Worm (Caenorhabditis elegans) whole organism, young adult: ENCODE data around the gene C49C8.3.

Experiments used
- B0019.2 ChIP-seq: fragments of 200-800 bp; sonication (Bioruptor generic); conservative IDR thresholded peaks from 2 replicates; pipeline ENCODE4 v1.3.6; 2022; ENCODE audit warnings: missing genetic modification reagents, missing genetic modification characterization, missing compliant biosample characterization
- C06A6.2 ChIP-seq: fragments of 200-800 bp; sonication (Bioruptor generic); conservative IDR thresholded peaks from 2 replicates; pipeline ENCODE4 v1.3.6; 2022; ENCODE audit warnings: missing genetic modification characterization, missing compliant biosample characterization
- T07F8.4 ChIP-seq: sonication (generic microtip); optimal IDR thresholded peaks from 2 replicates; lab custom pipeline; 2016; ENCODE audit warnings: mild to moderate bottlenecking, missing genetic modification characterization, moderate library complexity, missing compliant biosample characterization
- T26A5.8 ChIP-seq: sonication (generic microtip); optimal IDR thresholded peaks from 2 replicates; lab custom pipeline; 2016; ENCODE audit warnings: missing genetic modification characterization, missing compliant biosample characterization
- Y56A3A.18 ChIP-seq: fragments of 200-800 bp; sonication (Bioruptor generic); IDR thresholded peaks from 2 replicates; pipeline ENCODE4 v1.3.6; 2022; ENCODE audit warnings: missing genetic modification reagents, missing genetic modification characterization, missing compliant biosample characterization
- ama-1 ChIP-seq, 3 experiments: fragments of 150-350 bp in 1 of 3; sonication (generic microtip) in 2 of 3; optimal IDR thresholded peaks; 2 replicates each; lab custom pipeline; 2014 to 2018; ENCODE audit warnings: missing biosample characterization in 2 of 3, missing genetic modification characterization in 2 of 3, missing genetic modification reagents in 2 of 3
- attf-3 ChIP-seq: fragments of 200-800 bp; sonication (Bioruptor generic); conservative IDR thresholded peaks from 2 replicates; pipeline ENCODE4 v1.3.6; 2022; ENCODE audit warnings: missing genetic modification reagents, missing genetic modification characterization, missing compliant biosample characterization
- attf-5 ChIP-seq: fragments of 200-800 bp; sonication (Bioruptor generic); optimal IDR thresholded peaks from 2 replicates; lab custom pipeline; 2018; ENCODE audit warnings: mild to moderate bottlenecking, missing genetic modification characterization, missing compliant biosample characterization
- bed-1 ChIP-seq: fragments of 200-800 bp; sonication (Bioruptor generic); IDR thresholded peaks from 2 replicates; pipeline ENCODE4 v1.3.6; 2022; ENCODE audit warnings: missing genetic modification reagents, missing genetic modification characterization, missing compliant biosample characterization
- cebp-1 ChIP-seq, 2 experiments: fragments of 200-800 bp in 1 of 2; sonication (Bioruptor generic) in 1 of 2; sonication (generic microtip) in 1 of 2; IDR thresholded peaks in 1 of 2; optimal IDR thresholded peaks in 1 of 2; 2 replicates each; pipeline versions ENCODE4 v1.3.6 to Lab custom; 2017 to 2022; ENCODE audit warnings: missing compliant biosample characterization in 2 of 2, missing genetic modification characterization in 2 of 2, mild to moderate bottlenecking in 1 of 2, missing genetic modification reagents in 1 of 2, moderate library complexity in 1 of 2
- dox-1 ChIP-seq: fragments of 200-800 bp; sonication (Bioruptor generic); IDR thresholded peaks from 2 replicates; pipeline ENCODE4 v1.3.6; 2022; ENCODE audit warnings: missing genetic modification reagents, missing genetic modification characterization, missing compliant biosample characterization
- egrh-3 ChIP-seq: fragments of 200-800 bp; sonication (Bioruptor generic); IDR thresholded peaks from 2 replicates; pipeline ENCODE4 v1.3.6; 2022; ENCODE audit warnings: missing genetic modification reagents, missing genetic modification characterization, missing compliant biosample characterization
- ekl-4 ChIP-seq: fragments of 200-800 bp; sonication (Bioruptor generic); IDR thresholded peaks from 2 replicates; pipeline ENCODE4 v1.3.6; 2022; ENCODE audit warnings: missing genetic modification reagents, missing genetic modification characterization, missing compliant biosample characterization
- fkh-3 ChIP-seq: sonication (generic microtip); optimal IDR thresholded peaks from 2 replicates; lab custom pipeline; 2016; ENCODE audit warnings: mild to moderate bottlenecking, missing genetic modification characterization, missing compliant biosample characterization
- gei-17 ChIP-seq: fragments of 200-800 bp; sonication (Bioruptor generic); optimal IDR thresholded peaks from 2 replicates; lab custom pipeline; 2018; ENCODE audit warnings: mild to moderate bottlenecking, missing genetic modification characterization, missing compliant biosample characterization
- him-1 ChIP-seq: sonication (generic microtip); optimal IDR thresholded peaks from 2 replicates; lab custom pipeline; 2016; ENCODE audit warnings: missing genotype, missing genetic modification reagents, missing genetic modification characterization, missing compliant biosample characterization
- hlh-12 ChIP-seq: sonication (generic microtip); optimal IDR thresholded peaks from 2 replicates; lab custom pipeline; 2016; ENCODE audit warnings: missing genetic modification characterization, missing compliant biosample characterization
- let-526 ChIP-seq: fragments of 200-800 bp; sonication (Bioruptor generic); IDR thresholded peaks from 2 replicates; pipeline ENCODE4 v1.3.6; 2022; ENCODE audit warnings: missing genetic modification reagents, missing genetic modification characterization, missing compliant biosample characterization
- let-607 ChIP-seq, 2 experiments: fragments of 200-800 bp in 1 of 2; sonication (Bioruptor generic) in 1 of 2; sonication (generic microtip) in 1 of 2; optimal IDR thresholded peaks; 2 replicates each; lab custom pipeline; 2016 to 2018; ENCODE audit warnings: mild to moderate bottlenecking in 2 of 2, missing compliant biosample characterization in 2 of 2, missing genetic modification characterization in 2 of 2, moderate library complexity in 2 of 2, missing genotype in 1 of 2
- lin-35 ChIP-seq, 3 experiments: fragments of 150-350 bp in 2 of 3; sonication (generic microtip) in 1 of 3; optimal IDR thresholded peaks; 2 replicates each; lab custom pipeline; 2014 to 2018; ENCODE audit warnings: missing biosample characterization in 3 of 3, missing genetic modification characterization in 3 of 3, missing genetic modification reagents in 3 of 3
- lin-40 ChIP-seq: sonication (generic microtip); optimal IDR thresholded peaks from 2 replicates; lab custom pipeline; 2016; ENCODE audit warnings: missing genetic modification characterization, mild to moderate bottlenecking, missing compliant biosample characterization, missing genotype, missing genetic modification reagents
- madf-6 ChIP-seq: fragments of 200-800 bp; sonication (Bioruptor generic); IDR thresholded peaks from 2 replicates; pipeline ENCODE4 v1.3.6; 2022; ENCODE audit warnings: missing genetic modification reagents, missing genetic modification characterization, missing compliant biosample characterization
- mel-28 ChIP-seq: sonication (generic microtip); optimal IDR thresholded peaks from 2 replicates; lab custom pipeline; 2016; ENCODE audit warnings: borderline replicate concordance, mild to moderate bottlenecking, missing genetic modification characterization, missing compliant biosample characterization
- nhr-179 ChIP-seq: sonication (generic microtip); optimal IDR thresholded peaks from 2 replicates; lab custom pipeline; 2016; ENCODE audit warnings: mild to moderate bottlenecking, missing genetic modification characterization, missing compliant biosample characterization
- pbrm-1 ChIP-seq: fragments of 200-800 bp; sonication (Bioruptor generic); IDR thresholded peaks from 2 replicates; pipeline ENCODE4 v1.3.6; 2022; ENCODE audit warnings: missing genetic modification reagents, missing genetic modification characterization, missing compliant biosample characterization
- rec-8 ChIP-seq, 2 experiments: sonication (generic microtip); optimal IDR thresholded peaks; 2 replicates each; lab custom pipeline; 2016; ENCODE audit warnings: mild to moderate bottlenecking in 2 of 2, missing genetic modification characterization in 2 of 2, missing genetic modification reagents in 2 of 2, missing genotype in 2 of 2, missing biosample characterization in 1 of 2, missing compliant biosample characterization in 1 of 2, moderate library complexity in 1 of 2
- repo-1 ChIP-seq: sonication (generic microtip); optimal IDR thresholded peaks from 2 replicates; lab custom pipeline; 2017; ENCODE audit warnings: mild to moderate bottlenecking, missing genetic modification characterization, missing compliant biosample characterization
- tbp1 ChIP-seq: fragments of 200-800 bp; sonication (Bioruptor generic); optimal IDR thresholded peaks from 2 replicates; lab custom pipeline; 2018; ENCODE audit warnings: mild to moderate bottlenecking, missing genetic modification characterization, missing compliant biosample characterization
- tlf-1 ChIP-seq: fragments of 200-800 bp; sonication (Bioruptor generic); optimal IDR thresholded peaks from 2 replicates; lab custom pipeline; 2018; ENCODE audit warnings: mild to moderate bottlenecking, missing genetic modification characterization, missing compliant biosample characterization
- ztf-25 ChIP-seq: fragments of 200-800 bp; sonication (Bioruptor generic); IDR thresholded peaks from 2 replicates; pipeline ENCODE4 v1.3.6; 2022; ENCODE audit warnings: missing genetic modification reagents, missing genetic modification characterization, missing compliant biosample characterization
- ztf-26 ChIP-seq: sonication (generic microtip); optimal IDR thresholded peaks from 2 replicates; lab custom pipeline; 2017; ENCODE audit warnings: missing genetic modification characterization, missing compliant biosample characterization

The C49C8.3 gene

DNA sequence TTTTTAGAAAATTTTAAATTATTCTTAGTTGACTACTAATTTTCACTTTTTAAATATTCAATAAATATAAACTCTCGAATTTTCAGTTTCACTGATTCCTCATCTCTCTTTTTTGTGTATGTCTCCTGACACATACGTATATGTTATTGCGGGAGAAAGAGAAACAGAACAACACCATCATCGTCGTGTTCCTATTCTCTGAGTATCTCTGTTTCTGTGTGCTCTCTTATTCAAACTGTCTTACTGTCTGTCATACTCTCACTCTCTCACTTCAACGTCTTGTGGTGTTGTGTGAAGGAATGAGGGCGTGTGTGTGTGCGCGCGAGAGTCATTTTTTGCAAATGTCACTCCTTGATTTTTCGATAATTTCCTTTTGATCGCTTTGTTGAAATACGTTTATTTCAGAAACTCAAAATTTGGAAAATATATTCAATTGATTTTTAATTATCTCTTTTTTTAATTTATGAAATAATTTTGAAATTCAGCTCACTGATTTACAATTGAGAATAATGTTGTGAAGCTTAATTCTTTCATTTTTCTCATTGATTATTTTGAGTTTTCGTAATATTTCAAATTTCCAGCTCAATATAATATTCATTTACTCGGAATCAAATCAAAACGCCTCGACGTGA is 24.3 kb upstream of the C49C8.3 start, which contains the start of gene lin-49 (continued):
- TF ChIP-seq lin-35 (GFP tag; optimal IDR thresholded peaks at IDR 0.05; lab: Kevin White, UChicago) (no peak), let-607 (tag; optimal IDR thresholded peaks at IDR 0.05; lab: Kevin White, UChicago) (peak in 1 of 2 experiments; percentile 14), C06A6.2 (GFP tag; lab: Robert Waterston, UW) (0 out of 2 replicates have a peak, but pooled peaks have one; percentile 11), attf-3 (GFP tag; lab: Robert Waterston, UW) (no peak), bed-1 (GFP tag; lab: Robert Waterston, UW) (no peak), gei-17 (GFP tag; lab: Kevin White, UChicago) (no peak), him-1 (tag; lab: Kevin White, UChicago) (no peak), tlf-1 (GFP tag; lab: Kevin White, UChicago) (no peak), dox-1 (GFP tag; lab: Robert Waterston, UW) (peak; percentile 60; the same call in 1 of the 2 replicates), madf-6 (GFP tag; lab: Robert Waterston, UW) (0 out of 2 replicates have a peak, but pooled peaks have one; percentile 16), T07F8.4 (tag; lab: Kevin White, UChicago) (no peak), lin-40 (tag; lab: Kevin White, UChicago) (peak; percentile 62), repo-1 (no peak), tbp1 (GFP tag; lab: Kevin White, UChicago) (peak; percentile 32), nhr-179 (tag; lab: Kevin White, UChicago) (no peak), mel-28 (tag; lab: Kevin White, UChicago) (no peak), egrh-3 (GFP tag; lab: Robert Waterston, UW) (no peak), ztf-25 (GFP tag; lab: Robert Waterston, UW) (no peak), attf-5 (GFP tag; lab: Kevin White, UChicago) (peak; percentile 85)

ce11 chrIV:8625730-8626129 is 18.8 kb upstream of the C49C8.3 start:
- TF ChIP-seq B0019.2 (GFP tag; lab: Robert Waterston, UW) (no peak), lin-35 (GFP tag; optimal IDR thresholded peaks at IDR 0.05; lab: Kevin White, UChicago) (no peak), ztf-26 (tag; lab: Kevin White, UChicago) (no peak), Y56A3A.18 (GFP tag; lab: Robert Waterston, UW) (no peak), lin-40 (tag; lab: Kevin White, UChicago) (no peak), attf-5 (GFP tag; lab: Kevin White, UChicago) (no peak), madf-6 (GFP tag; lab: Robert Waterston, UW) (no peak), T26A5.8 (tag; lab: Kevin White, UChicago) (no peak), fkh-3 (no peak), pbrm-1 (no peak), let-607 (tag; optimal IDR thresholded peaks at IDR 0.05; lab: Kevin White, UChicago) (no peak), hlh-12 (tag; lab: Kevin White, UChicago) (no peak), ama-1 (optimal IDR thresholded peaks at IDR 0.05; lab: Kevin White, UChicago) (no peak), ama-1 (GFP tag; optimal IDR thresholded peaks at IDR 0.05; lab: Kevin White, UChicago) (no peak), cebp-1 (GFP tag; IDR thresholded peaks at IDR 0.05; lab: Robert Waterston, UW) (no peak), cebp-1 (tag; optimal IDR thresholded peaks at IDR 0.05; lab: Kevin White, UChicago) (no peak)

DNA sequence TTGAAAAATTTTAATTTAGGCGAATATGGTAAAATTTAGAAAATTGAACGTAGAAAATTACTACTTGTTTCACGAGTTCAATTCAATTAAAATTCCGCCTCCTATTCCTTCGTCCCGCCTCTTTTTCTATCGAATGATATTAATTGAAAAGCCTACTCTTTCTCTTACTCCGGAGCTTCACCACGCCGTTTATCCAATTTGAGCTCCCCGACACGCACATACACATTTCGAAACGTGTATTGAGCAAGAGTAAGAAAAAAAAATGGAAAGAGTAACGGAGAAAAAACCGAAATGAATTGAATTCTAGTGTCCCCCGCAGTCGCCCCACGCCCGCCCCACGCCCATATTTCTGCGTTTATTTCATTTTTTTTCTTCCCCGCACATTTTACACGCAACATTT is 18.2 kb upstream of the C49C8.3 start:
- 0 out of 2 replicates have a peak, but pooled peaks have one; percentile 52 for TF ChIP-seq pbrm-1
- TF ChIP-seq let-526 (GFP tag; lab: Robert Waterston, UW), result 0 out of 2 replicates have a peak, but pooled peaks have one; percentile 7
- no peak for TF ChIP-seq rec-8 (tag; optimal IDR thresholded peaks at IDR 0.05; lab: Kevin White, UChicago)
- TF ChIP-seq ekl-4 (GFP tag; lab: Robert Waterston, UW), result 0 out of 2 replicates have a peak, but pooled peaks have one; percentile 25
- no peak for TF ChIP-seq cebp-1 (GFP tag; IDR thresholded peaks at IDR 0.05; lab: Robert Waterston, UW)
- peak; percentile 18 for TF ChIP-seq cebp-1 (tag; optimal IDR thresholded peaks at IDR 0.05; lab: Kevin White, UChicago)
